Worm (Caenorhabditis elegans) whole organism, L3 larva: ENCODE data around the gene col-96.
A peak's percentile ranks its signal among the peaks of the same experiment; 100 is the strongest.

Experiments used
- R02D3.7 ChIP-seq: fragments of 150-350 bp; optimal IDR thresholded peaks from 2 replicates; lab custom pipeline; 2014; ENCODE audit warnings: missing biosample characterization, missing genetic modification characterization
- ZK546.5 ChIP-seq: sonication (generic microtip); optimal IDR thresholded peaks from 2 replicates; lab custom pipeline; 2017; ENCODE audit warnings: missing biosample characterization, missing genetic modification characterization
- ceh-16 ChIP-seq: sonication (generic microtip); optimal IDR thresholded peaks from 2 replicates; lab custom pipeline; 2017; ENCODE audit warnings: missing biosample characterization, missing genetic modification characterization
- ceh-28 ChIP-seq: fragments of 150-350 bp; optimal IDR thresholded peaks from 2 replicates; lab custom pipeline; 2014; ENCODE audit warnings: missing biosample characterization, missing genetic modification reagents, missing genetic modification characterization
- ceh-82 ChIP-seq: fragments of 150-350 bp; optimal IDR thresholded peaks from 2 replicates; lab custom pipeline; 2014; ENCODE audit warnings: missing biosample characterization, missing genetic modification characterization
- ceh-9 ChIP-seq: sonication (generic microtip); optimal IDR thresholded peaks from 2 replicates; lab custom pipeline; 2018; ENCODE audit warnings: missing biosample characterization, missing genetic modification characterization
- daf-12 ChIP-seq: fragments of 150-350 bp; optimal IDR thresholded peaks from 2 replicates; lab custom pipeline; 2014; ENCODE audit warnings: missing biosample characterization, missing genetic modification reagents, missing genetic modification characterization
- elt-1 ChIP-seq: fragments of 150-350 bp; optimal IDR thresholded peaks from 2 replicates; lab custom pipeline; 2014; ENCODE audit warnings: missing biosample characterization, missing genetic modification characterization
- elt-2 ChIP-seq: sonication (generic microtip); optimal IDR thresholded peaks from 2 replicates; lab custom pipeline; 2016; ENCODE audit warnings: missing genetic modification reagents, mild to moderate bottlenecking, missing genetic modification characterization, missing compliant biosample characterization
- elt-3 ChIP-seq, 3 experiments: fragments of 150-350 bp in 1 of 3; sonication (generic microtip) in 2 of 3; optimal IDR thresholded peaks; 2 replicates in 2 of 3; 4 replicates in 1 of 3; lab custom pipeline; 2014 to 2017; ENCODE audit warnings: missing biosample characterization in 3 of 3, missing genetic modification characterization in 3 of 3
- fkh-10 ChIP-seq: sonication (generic microtip); optimal IDR thresholded peaks from 2 replicates; lab custom pipeline; 2017; ENCODE audit warnings: missing biosample characterization, missing genetic modification reagents, missing genetic modification characterization
- fkh-2 ChIP-seq: fragments of 150-350 bp; optimal IDR thresholded peaks from 2 replicates; lab custom pipeline; 2014; ENCODE audit warnings: missing biosample characterization, missing genetic modification reagents, missing genetic modification characterization
- hmg-11 ChIP-seq: sonication (generic microtip); optimal IDR thresholded peaks from 2 replicates; lab custom pipeline; 2016; ENCODE audit warnings: missing genetic modification characterization, missing compliant biosample characterization
- jun-1 ChIP-seq: fragments of 150-350 bp; optimal IDR thresholded peaks from 2 replicates; lab custom pipeline; 2014; ENCODE audit warnings: missing biosample characterization, missing genetic modification reagents, missing genetic modification characterization
- lin-15B ChIP-seq: fragments of 150-350 bp; optimal IDR thresholded peaks from 2 replicates; lab custom pipeline; 2014; ENCODE audit warnings: missing biosample characterization, missing genetic modification characterization
- lin-39 ChIP-seq: fragments of 150-350 bp; optimal IDR thresholded peaks from 2 replicates; lab custom pipeline; 2018; ENCODE audit warnings: missing biosample characterization, missing genetic modification reagents, missing genetic modification characterization
- mdl-1 ChIP-seq: fragments of 150-350 bp; optimal IDR thresholded peaks from 2 replicates; lab custom pipeline; 2014; ENCODE audit warnings: missing biosample characterization, missing genetic modification characterization
- nfya-1 ChIP-seq: sonication (generic microtip); optimal IDR thresholded peaks from 2 replicates; lab custom pipeline; 2017; ENCODE audit warnings: missing genetic modification characterization, mild to moderate bottlenecking, missing compliant biosample characterization, antibody characterized with exemption, moderate library complexity; ENCODE audit not compliant: insufficient read depth
- nhr-11 ChIP-seq: fragments of 150-350 bp; optimal IDR thresholded peaks from 2 replicates; lab custom pipeline; 2014; ENCODE audit warnings: missing biosample characterization, missing genetic modification characterization
- nhr-12 ChIP-seq: fragments of 150-350 bp; optimal IDR thresholded peaks from 2 replicates; lab custom pipeline; 2014; ENCODE audit warnings: missing biosample characterization, missing genetic modification characterization
- nhr-23 ChIP-seq: fragments of 150-350 bp; optimal IDR thresholded peaks from 2 replicates; lab custom pipeline; 2014; ENCODE audit warnings: missing biosample characterization, missing genetic modification reagents, missing genetic modification characterization
- nhr-25 ChIP-seq: sonication (generic microtip); optimal IDR thresholded peaks from 2 replicates; lab custom pipeline; 2017; ENCODE audit warnings: missing biosample characterization, missing genetic modification characterization
- nhr-28 ChIP-seq: fragments of 150-350 bp; optimal IDR thresholded peaks from 2 replicates; lab custom pipeline; 2014; ENCODE audit warnings: missing biosample characterization, missing genetic modification characterization
- nhr-43 ChIP-seq: sonication (generic microtip); optimal IDR thresholded peaks from 2 replicates; lab custom pipeline; 2016; ENCODE audit warnings: mild to moderate bottlenecking, missing genetic modification characterization, missing compliant biosample characterization; ENCODE audit not compliant: poor library complexity, severe bottlenecking
- nhr-67 ChIP-seq: fragments of 150-350 bp; optimal IDR thresholded peaks from 2 replicates; lab custom pipeline; 2014; ENCODE audit warnings: missing biosample characterization, missing genetic modification characterization
- nhr-76 ChIP-seq: fragments of 150-350 bp; sonication (generic microtip); optimal IDR thresholded peaks from 5 replicates; lab custom pipeline; 2014; ENCODE audit warnings: missing biosample characterization, missing genetic modification characterization
- pha-4 ChIP-seq: fragments of 150-350 bp; optimal IDR thresholded peaks from 2 replicates; lab custom pipeline; 2014; ENCODE audit warnings: missing biosample characterization, missing genetic modification reagents, missing genetic modification characterization
- sea-2 ChIP-seq: fragments of 150-350 bp; sonication (generic microtip); optimal IDR thresholded peaks from 4 replicates; lab custom pipeline; 2014; ENCODE audit warnings: missing biosample characterization, missing genetic modification reagents, missing genetic modification characterization
- skn-1 ChIP-seq: fragments of 150-350 bp; optimal IDR thresholded peaks from 2 replicates; lab custom pipeline; 2014; ENCODE audit warnings: missing biosample characterization, missing genetic modification characterization
- snpc-4 ChIP-seq: fragments of 150-350 bp; optimal IDR thresholded peaks from 2 replicates; lab custom pipeline; 2014; ENCODE audit warnings: missing biosample characterization, missing genetic modification characterization
- tbx-2 ChIP-seq: sonication (generic microtip); optimal IDR thresholded peaks from 2 replicates; lab custom pipeline; 2016; ENCODE audit warnings: mild to moderate bottlenecking, missing genetic modification characterization, missing compliant biosample characterization
- unc-62 ChIP-seq: fragments of 150-350 bp; sonication (generic microtip); optimal IDR thresholded peaks from 4 replicates; lab custom pipeline; 2014; ENCODE audit warnings: missing biosample characterization, missing genetic modification reagents, missing genetic modification characterization
- zag-1 ChIP-seq: fragments of 150-350 bp; optimal IDR thresholded peaks from 2 replicates; lab custom pipeline; 2014; ENCODE audit warnings: missing biosample characterization, missing genetic modification characterization
- ztf-11 ChIP-seq: fragments of 150-350 bp; optimal IDR thresholded peaks from 2 replicates; lab custom pipeline; 2014; ENCODE audit warnings: missing biosample characterization, missing genetic modification characterization
- ztf-4 ChIP-seq: fragments of 150-350 bp; optimal IDR thresholded peaks from 2 replicates; lab custom pipeline; 2014; ENCODE audit warnings: missing biosample characterization, missing genetic modification characterization

The col-96 gene

ce11 chrIII:11746718-11747117 lies 40.2 kb upstream of the col-96 start, which contains the start of gene mrt-2 (continued):
- TF ChIP-seq nfya-1 (tag; lab: Kevin White, UChicago) (peak; percentile 87), lin-15B (peak; percentile 66), ceh-16 (tag; lab: Kevin White, UChicago) (no peak)

ce11 chrIII:11742191-11742590 lies 35.6 kb upstream of the col-96 start:
- no peak for TF ChIP-seq nhr-23 (tag; lab: Kevin White, UChicago)
- no peak for TF ChIP-seq R02D3.7 (tag; lab: Kevin White, UChicago)
- no peak for TF ChIP-seq nhr-12 (tag; lab: Kevin White, UChicago)
- TF ChIP-seq snpc-4 (tag; lab: Kevin White, UChicago), result no peak
- TF ChIP-seq mdl-1 (tag; lab: Kevin White, UChicago), result no peak
- TF ChIP-seq ZK546.5 (tag; lab: Kevin White, UChicago), result no peak
- no peak for TF ChIP-seq ceh-16 (tag; lab: Kevin White, UChicago)
- no peak for TF ChIP-seq zag-1
- TF ChIP-seq daf-12, result no peak
- TF ChIP-seq fkh-10 (GFP tag; lab: Kevin White, UChicago), result no peak
- TF ChIP-seq hmg-11 (tag; lab: Kevin White, UChicago), result no peak

ce11 chrIII:11740868-11741267 lies 34.3 kb upstream of the col-96 start:
- TF ChIP-seq nhr-25 (tag; lab: Kevin White, UChicago) (peak; percentile 8), pha-4 (tag; lab: Kevin White, UChicago) (peak; percentile 73), elt-3 (tag; optimal IDR thresholded peaks at IDR 0.05; lab: Kevin White, UChicago) (no peak)

- TF ChIP-seq lin-39 (tag; lab: Kevin White, UChicago) (peak; percentile 73), ceh-16 (tag; lab: Kevin White, UChicago) (no peak), nfya-1 (tag; lab: Kevin White, UChicago) (peak; percentile 73), fkh-2 (tag; lab: Kevin White, UChicago) (no peak), nhr-43 (tag; lab: Kevin White, UChicago) (no peak), nhr-28 (tag; lab: Kevin White, UChicago) (no peak), R02D3.7 (tag; lab: Kevin White, UChicago) (no peak), mdl-1 (tag; lab: Kevin White, UChicago) (peak; percentile 21), hmg-11 (tag; lab: Kevin White, UChicago) (peak; percentile 11), ceh-28 (tag; lab: Kevin White, UChicago) (no peak), ZK546.5 (tag; lab: Kevin White, UChicago) (no peak), elt-2 (tag; lab: Kevin White, UChicago) (no peak), nhr-11 (tag; lab: Kevin White, UChicago) (no peak), skn-1 (tag; lab: Kevin White, UChicago) (no peak), nhr-67 (tag; lab: Kevin White, UChicago) (no peak), lin-15B (peak; percentile 17), ztf-11 (no peak), ceh-9 (tag; lab: Kevin White, UChicago) (no peak), elt-1 (tag; lab: Kevin White, UChicago) (peak; percentile 24), jun-1 (tag; lab: Kevin White, UChicago) (no peak), nhr-76 (tag; lab: Kevin White, UChicago) (no peak)
- TF ChIP-seq, all 47 proteins: peak for 6
Measured at ce11 chrIII:11738482-11738881, 31.9 kb upstream of the col-96 start.

ce11 chrIII:11737527-11737926 lies 31.0 kb upstream of the col-96 start, which contains the start of gene sup-1:
sup-1 (minus strand) TSS chrIII:11737627.
- no peak for TF ChIP-seq nhr-25 (tag; lab: Kevin White, UChicago)
- TF ChIP-seq lin-39 (tag; lab: Kevin White, UChicago), result no peak
- no peak for TF ChIP-seq elt-3 (tag; optimal IDR thresholded peaks at IDR 0.05; lab: Kevin White, UChicago)
- no peak for TF ChIP-seq jun-1 (tag; lab: Kevin White, UChicago)
- TF ChIP-seq sea-2 (GFP tag; lab: Kevin White, UChicago), result no peak
- TF ChIP-seq tbx-2 (tag; lab: Kevin White, UChicago), result no peak
- TF ChIP-seq ztf-4 (tag; lab: Kevin White, UChicago), result no peak
- no peak for TF ChIP-seq elt-1 (tag; lab: Kevin White, UChicago)
- TF ChIP-seq mdl-1 (tag; lab: Kevin White, UChicago), result no peak
- no peak for TF ChIP-seq nhr-67 (tag; lab: Kevin White, UChicago)
- no peak for TF ChIP-seq ceh-82 (tag; lab: Kevin White, UChicago)
- TF ChIP-seq unc-62 (GFP tag; lab: Kevin White, UChicago), result no peak
- no peak for TF ChIP-seq ceh-9 (tag; lab: Kevin White, UChicago)
- TF ChIP-seq nhr-43 (tag; lab: Kevin White, UChicago), result no peak
- no peak for TF ChIP-seq daf-12
- no peak for TF ChIP-seq nhr-23 (tag; lab: Kevin White, UChicago)
